Fruit fly (Drosophila melanogaster) whole organism, embryonic: ENCODE measurements around the gene CG34269.

ENCODE experiments used
- BEAF-32 ChIP-seq: fragments of 200-800 bp; sonication (Bioruptor generic); optimal IDR thresholded peaks from 3 replicates; lab custom pipeline; 2017; ENCODE audit warnings: missing biosample characterization, missing genetic modification characterization, mild to moderate bottlenecking, moderate library complexity, missing genetic modification reagents
- Bgb ChIP-seq: fragments of 200-800 bp; sonication (Bioruptor generic); IDR thresholded peaks from 2 replicates; pipeline ENCODE4 v1.3.6; 2022; ENCODE audit warnings: missing biosample characterization, missing genetic modification characterization; ENCODE audit not compliant: partially characterized antibody
- CG10431 ChIP-seq: fragments of 200-800 bp; sonication (Bioruptor generic); optimal IDR thresholded peaks from 3 replicates; lab custom pipeline; 2018; ENCODE audit warnings: missing biosample characterization, mild to moderate bottlenecking, missing genetic modification characterization
- CG11085 ChIP-seq: fragments of 200-800 bp; sonication (Bioruptor generic); IDR thresholded peaks from 2 replicates; pipeline ENCODE4 v1.3.6; 2022; ENCODE audit warnings: missing biosample characterization, missing genetic modification characterization
- CG11504 ChIP-seq: fragments of 200-800 bp; sonication (Bioruptor generic); optimal IDR thresholded peaks from 3 replicates; lab custom pipeline; 2019; ENCODE audit warnings: missing biosample characterization, mild to moderate bottlenecking, missing genetic modification characterization, moderate library complexity
- CG12744 ChIP-seq: fragments of 200-800 bp; sonication (Bioruptor generic); optimal IDR thresholded peaks from 2 replicates; lab custom pipeline; 2016; ENCODE audit warnings: missing biosample characterization, missing genetic modification characterization
- CG14014 ChIP-seq: fragments of 200-800 bp; sonication (Bioruptor generic); IDR thresholded peaks from 2 replicates; pipeline ENCODE4 v1.3.6; 2022; ENCODE audit warnings: missing biosample characterization, missing genetic modification characterization
- CG1529 ChIP-seq: fragments of 200-800 bp; sonication (Bioruptor generic); optimal IDR thresholded peaks from 3 replicates; lab custom pipeline; 2018; ENCODE audit warnings: missing biosample characterization, missing genetic modification characterization
- CG15514 ChIP-seq: fragments of 200-800 bp; sonication (Bioruptor generic); optimal IDR thresholded peaks from 3 replicates; lab custom pipeline; 2017; ENCODE audit warnings: missing biosample characterization, missing genetic modification characterization, mild to moderate bottlenecking, moderate library complexity, missing genetic modification reagents
- CG15696 ChIP-seq: fragments of 200-800 bp; sonication (Bioruptor generic); optimal IDR thresholded peaks from 2 replicates; lab custom pipeline; 2019; ENCODE audit warnings: missing biosample characterization, mild to moderate bottlenecking, missing genetic modification characterization, moderate library complexity
- CG17912 ChIP-seq: fragments of 200-800 bp; sonication (Bioruptor generic); optimal IDR thresholded peaks from 2 replicates; lab custom pipeline; 2018; ENCODE audit warnings: missing biosample characterization, mild to moderate bottlenecking, missing genetic modification characterization
- CG18476 ChIP-seq: fragments of 200-800 bp; sonication (Bioruptor generic); optimal IDR thresholded peaks from 2 replicates; lab custom pipeline; 2016; ENCODE audit warnings: missing biosample characterization, mild to moderate bottlenecking, missing genetic modification characterization
- CG30431 ChIP-seq: fragments of 200-800 bp; sonication (Bioruptor generic); optimal IDR thresholded peaks from 2 replicates; lab custom pipeline; 2017; ENCODE audit warnings: missing biosample characterization, missing genetic modification characterization
- CG3838 ChIP-seq: fragments of 200-800 bp; sonication (Bioruptor generic); optimal IDR thresholded peaks from 3 replicates; lab custom pipeline; 2016; ENCODE audit warnings: missing biosample characterization, missing genetic modification characterization
- CG5245 ChIP-seq: fragments of 200-800 bp; sonication (Bioruptor generic); optimal IDR thresholded peaks from 3 replicates; lab custom pipeline; 2016; ENCODE audit warnings: missing biosample characterization, missing genetic modification characterization
- CG6175 ChIP-seq: fragments of 200-800 bp; sonication (Bioruptor generic); IDR thresholded peaks from 3 replicates; pipeline ENCODE4 v1.3.6; 2022; ENCODE audit warnings: missing biosample characterization, missing genetic modification characterization
- CG6683 ChIP-seq: fragments of 200-800 bp; sonication (Bioruptor generic); optimal IDR thresholded peaks from 2 replicates; lab custom pipeline; 2017; ENCODE audit warnings: missing biosample characterization, mild to moderate bottlenecking, missing genetic modification characterization, missing genetic modification reagents
- CG6791 ChIP-seq: fragments of 200-800 bp; sonication (Bioruptor generic); IDR thresholded peaks from 3 replicates; pipeline ENCODE4 v1.3.6; 2022; ENCODE audit warnings: missing biosample characterization, missing genetic modification characterization; ENCODE audit not compliant: partially characterized antibody
- CG7963 ChIP-seq: fragments of 200-800 bp; sonication (Bioruptor generic); IDR thresholded peaks from 3 replicates; pipeline ENCODE4 v1.3.6; 2022; ENCODE audit warnings: missing biosample characterization, missing genetic modification characterization; ENCODE audit not compliant: partially characterized antibody
- CG8388 ChIP-seq: fragments of 200-800 bp; sonication (Bioruptor generic); optimal IDR thresholded peaks from 2 replicates; lab custom pipeline; 2019; ENCODE audit warnings: missing biosample characterization, mild to moderate bottlenecking, missing genetic modification characterization, moderate library complexity
- CG9797 ChIP-seq: fragments of 200-800 bp; sonication (Bioruptor generic); optimal IDR thresholded peaks from 3 replicates; lab custom pipeline; 2018; ENCODE audit warnings: missing biosample characterization, mild to moderate bottlenecking, missing genetic modification characterization
- CkIIα-i1 ChIP-seq: fragments of 200-800 bp; sonication (Bioruptor generic); IDR thresholded peaks from 2 replicates; pipeline ENCODE4 v1.3.6; 2022; ENCODE audit warnings: missing biosample characterization, missing genetic modification characterization
- Ets97D ChIP-seq: fragments of 200-800 bp; sonication (Bioruptor generic); optimal IDR thresholded peaks from 3 replicates; lab custom pipeline; 2016; ENCODE audit warnings: missing biosample characterization, missing genetic modification characterization
- Gsc ChIP-seq: fragments of 200-800 bp; sonication (Bioruptor generic); IDR thresholded peaks from 2 replicates; pipeline ENCODE4 v1.3.6; 2022; ENCODE audit warnings: missing biosample characterization, missing genetic modification characterization
- Hmx ChIP-seq: fragments of 200-800 bp; sonication (Bioruptor generic); optimal IDR thresholded peaks from 2 replicates; lab custom pipeline; 2016; ENCODE audit warnings: missing biosample characterization, missing genetic modification characterization
- MESR4 ChIP-seq: fragments of 200-800 bp; sonication (Bioruptor generic); optimal IDR thresholded peaks from 2 replicates; lab custom pipeline; 2018; ENCODE audit warnings: missing biosample characterization, mild to moderate bottlenecking, missing genetic modification characterization, moderate library complexity
- Mes4 ChIP-seq: fragments of 200-800 bp; sonication (Bioruptor generic); optimal IDR thresholded peaks from 2 replicates; lab custom pipeline; 2016; ENCODE audit warnings: missing biosample characterization, missing genetic modification characterization
- Myb ChIP-seq: fragments of 200-800 bp; sonication (Bioruptor generic); optimal IDR thresholded peaks from 2 replicates; lab custom pipeline; 2016; ENCODE audit warnings: missing biosample characterization, missing genetic modification characterization
- Optix ChIP-seq: fragments of 200-800 bp; sonication (Bioruptor generic); IDR thresholded peaks from 3 replicates; pipeline ENCODE4 v1.3.6; 2022; ENCODE audit warnings: missing biosample characterization, missing genetic modification characterization
- Poxn ChIP-seq: fragments of 200-800 bp; sonication (Bioruptor generic); IDR thresholded peaks from 2 replicates; pipeline ENCODE4 v1.3.6; 2022; ENCODE audit warnings: missing biosample characterization, missing genetic modification characterization
- Rfx ChIP-seq: fragments of 200-800 bp; sonication (Bioruptor generic); IDR thresholded peaks from 2 replicates; pipeline ENCODE4 v1.3.6; 2022; ENCODE audit warnings: missing biosample characterization, missing genetic modification characterization
- Sin3A ChIP-seq: fragments of >200 bp; optimal IDR thresholded peaks from 2 replicates; lab custom pipeline; 2018
- Sox100B ChIP-seq: fragments of 200-800 bp; sonication (Bioruptor generic); optimal IDR thresholded peaks from 3 replicates; lab custom pipeline; 2018; ENCODE audit warnings: missing biosample characterization, mild to moderate bottlenecking, missing genetic modification characterization
- Sox102F ChIP-seq: fragments of 200-800 bp; sonication (Bioruptor generic); optimal IDR thresholded peaks from 2 replicates; lab custom pipeline; 2018; ENCODE audit warnings: missing biosample characterization, mild to moderate bottlenecking, missing genetic modification characterization, moderate library complexity
- YL-1 ChIP-seq: fragments of 200-800 bp; sonication (Bioruptor generic); optimal IDR thresholded peaks from 3 replicates; lab custom pipeline; 2017; ENCODE audit warnings: missing biosample characterization, mild to moderate bottlenecking, missing genetic modification characterization
- ara ChIP-seq: fragments of 200-800 bp; sonication (Bioruptor generic); IDR thresholded peaks from 2 replicates; pipeline ENCODE4 v1.3.6; 2022; ENCODE audit warnings: missing biosample characterization, missing genetic modification characterization
- bigmax ChIP-seq: fragments of 200-800 bp; sonication (Bioruptor generic); optimal IDR thresholded peaks from 2 replicates; lab custom pipeline; 2018; ENCODE audit warnings: missing biosample characterization, mild to moderate bottlenecking, missing genetic modification characterization
- jumu ChIP-seq: fragments of 200-800 bp; sonication (Bioruptor generic); optimal IDR thresholded peaks from 3 replicates; lab custom pipeline; 2016; ENCODE audit warnings: missing biosample characterization, missing genetic modification characterization
- maf-S ChIP-seq: fragments of 200-800 bp; sonication (Bioruptor generic); optimal IDR thresholded peaks from 2 replicates; lab custom pipeline; 2016; ENCODE audit warnings: missing biosample characterization, missing genetic modification characterization
- mam ChIP-seq: fragments of 200-800 bp; sonication (Bioruptor generic); optimal IDR thresholded peaks from 3 replicates; lab custom pipeline; 2016; ENCODE audit warnings: missing biosample characterization, missing genetic modification characterization
- nerfin-2 ChIP-seq: fragments of 200-800 bp; sonication (Bioruptor generic); IDR thresholded peaks from 2 replicates; pipeline ENCODE4 v1.3.6; 2022; ENCODE audit warnings: missing biosample characterization, missing genetic modification characterization; ENCODE audit not compliant: partially characterized antibody
- pnt ChIP-seq: fragments of 200-800 bp; sonication (Bioruptor generic); optimal IDR thresholded peaks from 3 replicates; lab custom pipeline; 2016; ENCODE audit warnings: missing biosample characterization, missing genetic modification characterization
- scrt ChIP-seq: fragments of 200-800 bp; sonication (Bioruptor generic); optimal IDR thresholded peaks from 2 replicates; lab custom pipeline; 2018; ENCODE audit warnings: missing biosample characterization, mild to moderate bottlenecking, missing genetic modification characterization, moderate library complexity
- shn ChIP-seq: fragments of 200-800 bp; sonication (Bioruptor generic); optimal IDR thresholded peaks from 3 replicates; lab custom pipeline; 2016; ENCODE audit warnings: missing biosample characterization, missing genetic modification characterization
- sqz ChIP-seq: fragments of 200-800 bp; sonication (Bioruptor generic); optimal IDR thresholded peaks from 3 replicates; lab custom pipeline; 2018; ENCODE audit warnings: missing biosample characterization, mild to moderate bottlenecking, missing genetic modification characterization
- toy ChIP-seq: fragments of 200-800 bp; sonication (Bioruptor generic); IDR thresholded peaks from 2 replicates; pipeline ENCODE4 v1.3.6; 2022; ENCODE audit warnings: missing biosample characterization, missing genetic modification characterization
- trem ChIP-seq: fragments of 200-800 bp; optimal IDR thresholded peaks from 3 replicates; lab custom pipeline; 2019; ENCODE audit warnings: missing biosample characterization, mild to moderate bottlenecking, missing genetic modification characterization, moderate library complexity
- ttk ChIP-seq: fragments of 200-800 bp; sonication (Bioruptor generic); IDR thresholded peaks from 2 replicates; pipeline ENCODE4 v2.1.2; 2022; ENCODE audit warnings: missing biosample characterization, missing genetic modification characterization
- zf30C ChIP-seq: fragments of 200-800 bp; sonication (Bioruptor generic); optimal IDR thresholded peaks from 3 replicates; lab custom pipeline; 2018; ENCODE audit warnings: missing biosample characterization, mild to moderate bottlenecking, missing genetic modification characterization
- zfh1 ChIP-seq: fragments of 200-800 bp; sonication (Bioruptor generic); IDR thresholded peaks from 3 replicates; pipeline ENCODE4 v1.3.6; 2022; ENCODE audit warnings: missing biosample characterization, missing genetic modification characterization

Gene CG34269

DNA sequence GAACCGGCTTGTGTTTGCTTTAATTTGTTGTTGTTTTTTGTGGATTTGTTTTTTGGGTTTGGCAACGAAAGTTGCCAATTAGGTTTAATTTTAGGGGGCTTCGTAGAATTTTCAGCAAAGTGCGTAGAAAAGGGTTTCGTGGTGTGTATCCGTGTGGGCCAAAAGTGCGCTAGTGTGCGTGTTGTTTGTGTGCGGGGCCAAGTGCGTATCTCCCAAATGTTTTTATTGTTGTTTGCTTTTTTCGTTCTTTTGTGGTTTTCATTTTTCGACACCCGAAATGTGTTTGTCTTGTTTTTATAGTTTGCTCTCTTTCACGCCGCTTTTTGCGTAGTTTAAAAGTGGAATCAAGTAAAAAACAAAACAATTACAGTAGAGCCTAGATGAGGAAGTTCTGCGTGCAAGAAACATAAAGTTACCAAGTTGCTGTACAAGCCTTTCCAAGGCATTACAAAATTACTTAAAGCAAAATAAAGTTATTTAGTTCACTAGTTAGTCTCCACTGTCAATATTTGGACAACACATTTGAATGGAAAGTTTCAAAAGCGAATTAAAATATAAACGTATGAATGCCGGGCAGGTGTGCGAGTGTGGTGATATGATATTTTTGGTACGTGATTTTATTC is 18.8 kb downstream of the CG34269 start (continued):
- no peak for TF ChIP-seq Gsc (GFP tag; lab: Robert Waterston, UW)
- TF ChIP-seq CG10431 (GFP tag; lab: Kevin White, UChicago): no peak
- TF ChIP-seq zfh1: peak; percentile 68; the same call in 2 of the 3 replicates
- TF ChIP-seq BEAF-32 (GFP tag; lab: Kevin White, UChicago): no peak
- TF ChIP-seq toy: peak; percentile 67
- no peak for TF ChIP-seq trem (tag; lab: Kevin White, UChicago)
- peak; percentile 80 for TF ChIP-seq maf-S
- peak; percentile 69 for TF ChIP-seq ara (GFP tag; lab: Robert Waterston, UW)
- TF ChIP-seq Mes4 (GFP tag; lab: Kevin White, UChicago): peak; percentile 26
- no peak for TF ChIP-seq MESR4 (GFP tag; lab: Kevin White, UChicago)
- no peak for TF ChIP-seq CG6791 (GFP tag; lab: Robert Waterston, UW)
- TF ChIP-seq Hmx (GFP tag; lab: Kevin White, UChicago): peak; percentile 63
- no peak for TF ChIP-seq CkIIα-i1 (GFP tag; lab: Robert Waterston, UW)
- TF ChIP-seq Bgb (GFP tag; lab: Robert Waterston, UW): no peak
- no peak for TF ChIP-seq CG9797 (GFP tag; lab: Kevin White, UChicago)
- peak; percentile 62 for TF ChIP-seq CG11504 (tag; lab: Kevin White, UChicago)
- peak; percentile 96 for TF ChIP-seq Rfx (GFP tag; lab: Robert Waterston, UW)
- peak; percentile 60 for TF ChIP-seq ttk (GFP tag; lab: Robert Waterston, UW)
- TF ChIP-seq YL-1 (GFP tag; lab: Kevin White, UChicago): no peak
- peak; percentile 29 for TF ChIP-seq CG15696 (tag; lab: Kevin White, UChicago)
- peak; percentile 8 for TF ChIP-seq CG30431
- peak; percentile 86 for TF ChIP-seq CG14014 (GFP tag; lab: Robert Waterston, UW)
- no peak for TF ChIP-seq CG7963 (GFP tag; lab: Robert Waterston, UW)
- TF ChIP-seq CG1529 (GFP tag; lab: Kevin White, UChicago): no peak
- TF ChIP-seq shn (GFP tag; lab: Kevin White, UChicago): peak; percentile 54
- TF ChIP-seq Sin3A (lab: Kevin White, UChicago): no peak
- TF ChIP-seq jumu: peak; percentile 71
- peak; percentile 78 for TF ChIP-seq scrt
- peak; percentile 68 for TF ChIP-seq Sox102F (GFP tag; lab: Kevin White, UChicago)
- no peak for TF ChIP-seq sqz (GFP tag; lab: Kevin White, UChicago)
- no peak for TF ChIP-seq CG17912 (GFP tag; lab: Kevin White, UChicago)
- TF ChIP-seq CG18476 (GFP tag; lab: Kevin White, UChicago): peak; percentile 16
- peak; percentile 87; the same call in 2 of the 3 replicates for TF ChIP-seq CG6175
- TF ChIP-seq Ets97D (GFP tag; lab: Kevin White, UChicago): peak; percentile 40
- peak; percentile 80 for TF ChIP-seq CG15514
- TF ChIP-seq CG6683 (GFP tag; lab: Kevin White, UChicago): peak; percentile 58
- TF ChIP-seq Sox100B (GFP tag; lab: Kevin White, UChicago): no peak
- peak; percentile 90 for TF ChIP-seq CG11085 (GFP tag; lab: Robert Waterston, UW)
- peak; percentile 68 for TF ChIP-seq CG12744 (GFP tag; lab: Kevin White, UChicago)
- no peak for TF ChIP-seq CG5245
- peak; percentile 8 for TF ChIP-seq CG8388 (GFP tag; lab: Kevin White, UChicago)
- peak; percentile 95 for TF ChIP-seq mam (GFP tag; lab: Kevin White, UChicago)
- no peak for TF ChIP-seq zf30C (GFP tag; lab: Kevin White, UChicago)
- no peak for TF ChIP-seq nerfin-2 (GFP tag; lab: Robert Waterston, UW)
- TF ChIP-seq Poxn (GFP tag; lab: Robert Waterston, UW): peak; percentile 86
- peak; percentile 71 for TF ChIP-seq Myb
- TF ChIP-seq Optix: peak; percentile 61; the same call in 2 of the 3 replicates
- peak; percentile 47 for TF ChIP-seq pnt (GFP tag; lab: Kevin White, UChicago)
- no peak for TF ChIP-seq bigmax
- peak; percentile 36 for TF ChIP-seq CG3838 (GFP tag; lab: Kevin White, UChicago)
